1 fruit fly cellular context compared by ENCODE assay signal in the genomic region with DNA sequence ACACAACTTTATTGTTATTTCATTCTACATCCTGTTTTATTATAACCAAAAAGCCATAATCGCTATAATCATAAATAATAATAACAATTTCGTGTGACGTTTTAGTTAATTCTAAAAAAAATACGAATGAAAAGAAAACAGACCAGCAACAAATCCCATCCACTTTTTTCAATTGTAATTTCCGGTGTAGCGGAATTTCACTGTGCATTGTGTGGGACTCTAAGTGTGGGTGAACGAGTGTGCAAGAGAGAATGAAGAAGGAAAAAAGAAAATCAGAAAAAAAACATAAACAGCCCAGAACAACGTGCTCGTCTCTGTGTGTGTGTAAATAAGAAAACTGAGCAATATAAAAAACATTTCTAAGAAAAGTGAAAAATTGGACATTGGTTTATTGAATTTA.
TF ChIP-seq lines count a peak whose summit lies in the region.

No protein-coding gene starts in this region.

TF ChIP-seq in whole organism, embryonic, 481 proteins besides CTCF, POLR2A, EP300 and RAD21 (continued from another document and continues in another):
- no peak for TF ChIP-seq CG30020 (tag; optimal IDR thresholded peaks at IDR 0.05; lab: Kevin White, UChicago)
- no peak for TF ChIP-seq fu2 (GFP tag; optimal IDR thresholded peaks at IDR 0.05; lab: Kevin White, UChicago)
- TF ChIP-seq Rfx (GFP tag; IDR thresholded peaks at IDR 0.05; lab: Robert Waterston, UW) = 0 out of 2 replicates have a peak, but pooled peaks have one; percentile 29
- TF ChIP-seq CG8478 (optimal IDR thresholded peaks at IDR 0.05; lab: Kevin White, UChicago) = no peak
- TF ChIP-seq chm (GFP tag; IDR thresholded peaks at IDR 0.05; lab: Robert Waterston, UW) = 0 out of 2 replicates have a peak, but pooled peaks have one; percentile 53
- TF ChIP-seq Max (GFP tag; optimal IDR thresholded peaks at IDR 0.05; lab: Kevin White, UChicago) = no peak
- no peak for TF ChIP-seq crp (GFP tag; optimal IDR thresholded peaks at IDR 0.05; lab: Kevin White, UChicago)
- no peak for TF ChIP-seq jing (GFP tag; optimal IDR thresholded peaks at IDR 0.05; lab: Kevin White, UChicago)
- no peak for TF ChIP-seq CG3281 (GFP tag; optimal IDR thresholded peaks at IDR 0.05; lab: Kevin White, UChicago)
- TF ChIP-seq CG14965 (GFP tag; optimal IDR thresholded peaks at IDR 0.05; lab: Kevin White, UChicago; ENCODE audit: borderline replicate concordance) = no peak
- TF ChIP-seq knrl (GFP tag; IDR thresholded peaks at IDR 0.05; lab: Robert Waterston, UW; ENCODE audit: partially characterized antibody) = no peak
- TF ChIP-seq CG12391 (tag; optimal IDR thresholded peaks at IDR 0.05; lab: Kevin White, UChicago) = no peak
- TF ChIP-seq hb (GFP tag; IDR thresholded peaks at IDR 0.05; lab: Robert Waterston, UW; ENCODE audit: partially characterized antibody) = no peak
- no peak for TF ChIP-seq CG4328 (GFP tag; optimal IDR thresholded peaks at IDR 0.05; lab: Kevin White, UChicago)
- TF ChIP-seq Nf-YB (GFP tag; optimal IDR thresholded peaks at IDR 0.05; lab: Kevin White, UChicago) = no peak
- TF ChIP-seq ken (GFP tag; IDR thresholded peaks at IDR 0.05; lab: Robert Waterston, UW) = no peak
- peak; percentile 24 for TF ChIP-seq CG7556 (GFP tag; optimal IDR thresholded peaks at IDR 0.05; lab: Kevin White, UChicago)
- TF ChIP-seq nerfin-1 (tag; optimal IDR thresholded peaks at IDR 0.05; lab: Kevin White, UChicago) = peak; percentile 56
- TF ChIP-seq D19B (GFP tag; optimal IDR thresholded peaks at IDR 0.05; lab: Kevin White, UChicago) = no peak
- no peak for TF ChIP-seq dm (GFP tag; optimal IDR thresholded peaks at IDR 0.05; lab: Kevin White, UChicago)
- no peak for TF ChIP-seq ase (GFP tag; IDR thresholded peaks at IDR 0.05; lab: Robert Waterston, UW)
- no peak for TF ChIP-seq CG4282 (GFP tag; optimal IDR thresholded peaks at IDR 0.05; lab: Kevin White, UChicago)
- TF ChIP-seq B-H1 (GFP tag; IDR thresholded peaks at IDR 0.05; lab: Robert Waterston, UW) = no peak
- no peak for TF ChIP-seq Opbp (GFP tag; IDR thresholded peaks at IDR 0.05; lab: Robert Waterston, UW; ENCODE audit: partially characterized antibody)
- TF ChIP-seq NFAT (GFP tag; IDR thresholded peaks at IDR 0.05; lab: Robert Waterston, UW) = no peak
- TF ChIP-seq insv (GFP tag; optimal IDR thresholded peaks at IDR 0.05; lab: Kevin White, UChicago) = no peak
- no peak for TF ChIP-seq bbx (GFP tag; IDR thresholded peaks at IDR 0.05; lab: Robert Waterston, UW; ENCODE audit: partially characterized antibody)
- TF ChIP-seq row (GFP tag; IDR thresholded peaks at IDR 0.05; lab: Robert Waterston, UW) = peak; percentile 60; the same call in 2 of the 3 replicates
- no peak for TF ChIP-seq CG13624 (GFP tag; optimal IDR thresholded peaks at IDR 0.05; lab: Kevin White, UChicago)
- TF ChIP-seq CG16815 (GFP tag; optimal IDR thresholded peaks at IDR 0.05; lab: Kevin White, UChicago) = no peak
- TF ChIP-seq dati (GFP tag; IDR thresholded peaks at IDR 0.05; lab: Robert Waterston, UW) = no peak
- TF ChIP-seq CG2199 (GFP tag; IDR thresholded peaks at IDR 0.05; lab: Robert Waterston, UW) = peak; percentile 70; the same call in 2 of the 3 replicates
- TF ChIP-seq Scr (GFP tag; IDR thresholded peaks at IDR 0.05; lab: Robert Waterston, UW; ENCODE audit: partially characterized antibody) = no peak
- no peak for TF ChIP-seq Hey (tag; optimal IDR thresholded peaks at IDR 0.05; lab: Kevin White, UChicago)
- peak; percentile 53 for TF ChIP-seq cg (GFP tag; optimal IDR thresholded peaks at IDR 0.05; lab: Kevin White, UChicago)
- TF ChIP-seq esg (GFP tag; conservative IDR thresholded peaks at IDR 0.05; lab: Robert Waterston, UW) = no peak
- no peak for TF ChIP-seq trem (tag; optimal IDR thresholded peaks at IDR 0.05; lab: Kevin White, UChicago)
- TF ChIP-seq CG31224 (GFP tag; IDR thresholded peaks at IDR 0.05; lab: Robert Waterston, UW) = no peak
- peak; percentile 28; the same call in 1 of the 2 replicates for TF ChIP-seq CG31441 (GFP tag; IDR thresholded peaks at IDR 0.05; lab: Robert Waterston, UW)
- no peak for TF ChIP-seq her (GFP tag; optimal IDR thresholded peaks at IDR 0.05; lab: Kevin White, UChicago)
- no peak for TF ChIP-seq Lim3 (GFP tag; IDR thresholded peaks at IDR 0.05; lab: Robert Waterston, UW)
- no peak for TF ChIP-seq vfl (GFP tag; optimal IDR thresholded peaks at IDR 0.05; lab: Kevin White, UChicago)
- no peak for TF ChIP-seq Antp (GFP tag; optimal IDR thresholded peaks at IDR 0.05; lab: Kevin White, UChicago)
- no peak for TF ChIP-seq tup (GFP tag; optimal IDR thresholded peaks at IDR 0.05; lab: Kevin White, UChicago)
- no peak for TF ChIP-seq CG6765 (GFP tag; optimal IDR thresholded peaks at IDR 0.05; lab: Kevin White, UChicago)
- no peak for TF ChIP-seq Side (GFP tag; optimal IDR thresholded peaks at IDR 0.05; lab: Kevin White, UChicago)
- no peak for TF ChIP-seq sug (tag; optimal IDR thresholded peaks at IDR 0.05; lab: Kevin White, UChicago)
- TF ChIP-seq CG4617 (GFP tag; optimal IDR thresholded peaks at IDR 0.05; lab: Kevin White, UChicago; ENCODE audit: borderline replicate concordance) = no peak
- TF ChIP-seq CG1233 (GFP tag; optimal IDR thresholded peaks at IDR 0.05; lab: Kevin White, UChicago) = no peak
- no peak for TF ChIP-seq al (GFP tag; IDR thresholded peaks at IDR 0.05; lab: Robert Waterston, UW)
- no peak for TF ChIP-seq pum (GFP tag; optimal IDR thresholded peaks at IDR 0.05; lab: Kevin White, UChicago)
- TF ChIP-seq run (tag; optimal IDR thresholded peaks at IDR 0.05; lab: Kevin White, UChicago) = no peak
- TF ChIP-seq CG8944 (GFP tag; optimal IDR thresholded peaks at IDR 0.05; lab: Kevin White, UChicago) = no peak
- no peak for TF ChIP-seq Chrac-16 (GFP tag; optimal IDR thresholded peaks at IDR 0.05; lab: Kevin White, UChicago)
- TF ChIP-seq HLH3B (GFP tag; IDR thresholded peaks at IDR 0.05; lab: Robert Waterston, UW) = no peak
- no peak for TF ChIP-seq CG3407 (GFP tag; optimal IDR thresholded peaks at IDR 0.05; lab: Kevin White, UChicago)
- TF ChIP-seq CG5180 (GFP tag; optimal IDR thresholded peaks at IDR 0.05; lab: Kevin White, UChicago) = no peak
- TF ChIP-seq Taf1 (GFP tag; IDR thresholded peaks at IDR 0.05; lab: Robert Waterston, UW) = no peak
- TF ChIP-seq unpg (GFP tag; optimal IDR thresholded peaks at IDR 0.05; lab: Kevin White, UChicago) = peak; percentile 4
- no peak for TF ChIP-seq CG32532 (GFP tag; IDR thresholded peaks at IDR 0.05; lab: Robert Waterston, UW)
- no peak for TF ChIP-seq CG15601 (tag; optimal IDR thresholded peaks at IDR 0.05; lab: Kevin White, UChicago)
- TF ChIP-seq Trl (optimal IDR thresholded peaks at IDR 0.05; lab: Kevin White, UChicago) = no peak
- no peak for TF ChIP-seq Trl (GFP tag; optimal IDR thresholded peaks at IDR 0.05; lab: Kevin White, UChicago)
- no peak for TF ChIP-seq CG13123 (GFP tag; optimal IDR thresholded peaks at IDR 0.05; lab: Kevin White, UChicago)
- no peak for TF ChIP-seq CG8924 (tag; optimal IDR thresholded peaks at IDR 0.05; lab: Kevin White, UChicago)
- no peak for TF ChIP-seq CG17568 (GFP tag; optimal IDR thresholded peaks at IDR 0.05; lab: Kevin White, UChicago)
- TF ChIP-seq CG7839 (tag; optimal IDR thresholded peaks at IDR 0.05; lab: Kevin White, UChicago) = peak; percentile 12
- TF ChIP-seq oc (tag; optimal IDR thresholded peaks at IDR 0.05; lab: Kevin White, UChicago) = no peak
- no peak for TF ChIP-seq ftz-f1 (GFP tag; optimal IDR thresholded peaks at IDR 0.05; lab: Kevin White, UChicago)
- no peak for TF ChIP-seq CG8290 (GFP tag; optimal IDR thresholded peaks at IDR 0.05; lab: Kevin White, UChicago)
- TF ChIP-seq CG8290 (tag; optimal IDR thresholded peaks at IDR 0.05; lab: Kevin White, UChicago) = no peak
- TF ChIP-seq Neu2 (GFP tag; optimal IDR thresholded peaks at IDR 0.05; lab: Kevin White, UChicago; ENCODE audit: borderline replicate concordance) = no peak
- peak; percentile 0 for TF ChIP-seq nmo (GFP tag; optimal IDR thresholded peaks at IDR 0.05; lab: Kevin White, UChicago)
- no peak for TF ChIP-seq CG34422 (GFP tag; IDR thresholded peaks at IDR 0.05; lab: Robert Waterston, UW)
- peak; percentile 2 for TF ChIP-seq gsb-n (tag; optimal IDR thresholded peaks at IDR 0.05; lab: Kevin White, UChicago)
- TF ChIP-seq CG6254 (GFP tag; optimal IDR thresholded peaks at IDR 0.05; lab: Kevin White, UChicago) = no peak
- TF ChIP-seq bsh (GFP tag; optimal IDR thresholded peaks at IDR 0.05; lab: Kevin White, UChicago) = peak in 1 of 2 experiments; percentile 23
- TF ChIP-seq sc (optimal IDR thresholded peaks at IDR 0.05; lab: Kevin White, UChicago) = no peak
- TF ChIP-seq sc (GFP tag; optimal IDR thresholded peaks at IDR 0.05; lab: Kevin White, UChicago) = no peak
- no peak for TF ChIP-seq toy (GFP tag; IDR thresholded peaks at IDR 0.05; lab: Robert Waterston, UW)
- no peak for TF ChIP-seq seq (GFP tag; IDR thresholded peaks at IDR 0.05; lab: Robert Waterston, UW)
- TF ChIP-seq caup (GFP tag; optimal IDR thresholded peaks at IDR 0.05; lab: Kevin White, UChicago; ENCODE audit: severe bottlenecking) = no peak
- TF ChIP-seq Meics (GFP tag; optimal IDR thresholded peaks at IDR 0.05; lab: Kevin White, UChicago) = no peak
- peak; percentile 14 for TF ChIP-seq CG10979 (tag; optimal IDR thresholded peaks at IDR 0.05; lab: Kevin White, UChicago)
- no peak for TF ChIP-seq cato (GFP tag; optimal IDR thresholded peaks at IDR 0.05; lab: Kevin White, UChicago; ENCODE audit: borderline replicate concordance)
- no peak for TF ChIP-seq lmd (GFP tag; IDR thresholded peaks at IDR 0.05; lab: Robert Waterston, UW)
- no peak for TF ChIP-seq Hr39 (optimal IDR thresholded peaks at IDR 0.05; lab: Kevin White, UChicago)
- TF ChIP-seq sens (GFP tag; lab: Kevin White, UChicago) = peak; percentile 65
- TF ChIP-seq CG18619 (GFP tag; optimal IDR thresholded peaks at IDR 0.05; lab: Kevin White, UChicago) = no peak
- TF ChIP-seq unc-4 (GFP tag; IDR thresholded peaks at IDR 0.05; lab: Robert Waterston, UW; ENCODE audit: partially characterized antibody) = no peak
- TF ChIP-seq Dp (GFP tag; optimal IDR thresholded peaks at IDR 0.05; lab: Kevin White, UChicago) = no peak
- TF ChIP-seq btn (GFP tag; optimal IDR thresholded peaks at IDR 0.05; lab: Kevin White, UChicago) = no peak
- no peak for TF ChIP-seq lov (optimal IDR thresholded peaks at IDR 0.05; lab: Kevin White, UChicago)
- TF ChIP-seq lov (GFP tag; IDR thresholded peaks at IDR 0.05; lab: Robert Waterston, UW) = no peak
- no peak for TF ChIP-seq CG12744 (GFP tag; optimal IDR thresholded peaks at IDR 0.05; lab: Kevin White, UChicago)
- no peak for TF ChIP-seq onecut (GFP tag; IDR thresholded peaks at IDR 0.05; lab: Robert Waterston, UW)
- TF ChIP-seq CG4707 (GFP tag; optimal IDR thresholded peaks at IDR 0.05; lab: Kevin White, UChicago) = no peak
- TF ChIP-seq Nf-YA (GFP tag; IDR thresholded peaks at IDR 0.05; lab: Robert Waterston, UW) = no peak
- no peak for TF ChIP-seq CG13296 (GFP tag; optimal IDR thresholded peaks at IDR 0.05; lab: Kevin White, UChicago)
- no peak for TF ChIP-seq Camta (GFP tag; optimal IDR thresholded peaks at IDR 0.05; lab: Kevin White, UChicago)
- TF ChIP-seq hbn (GFP tag; IDR thresholded peaks at IDR 0.05; lab: Robert Waterston, UW; ENCODE audit: partially characterized antibody) = no peak
- TF ChIP-seq CG10147 (GFP tag; optimal IDR thresholded peaks at IDR 0.05; lab: Kevin White, UChicago) = no peak
- TF ChIP-seq gem (tag; optimal IDR thresholded peaks at IDR 0.05; lab: Kevin White, UChicago) = peak; percentile 60
- no peak for TF ChIP-seq CG32767 (GFP tag; IDR thresholded peaks at IDR 0.05; lab: Robert Waterston, UW)
- no peak for TF ChIP-seq HmgZ (tag; optimal IDR thresholded peaks at IDR 0.05; lab: Kevin White, UChicago)
- TF ChIP-seq bcd (GFP tag; optimal IDR thresholded peaks at IDR 0.05; lab: Kevin White, UChicago) = no peak
- TF ChIP-seq CG43689 (GFP tag; IDR thresholded peaks at IDR 0.05; lab: Robert Waterston, UW) = no peak
- no peak for TF ChIP-seq hkb (optimal IDR thresholded peaks at IDR 0.05; lab: Kevin White, UChicago)
- TF ChIP-seq hkb (GFP tag; IDR thresholded peaks at IDR 0.05; lab: Robert Waterston, UW) = no peak
- no peak for TF ChIP-seq CG6791 (GFP tag; IDR thresholded peaks at IDR 0.05; lab: Robert Waterston, UW; ENCODE audit: partially characterized antibody)
- no peak for TF ChIP-seq MTF-1 (GFP tag; optimal IDR thresholded peaks at IDR 0.05; lab: Kevin White, UChicago; ENCODE audit: borderline replicate concordance)
- no peak for TF ChIP-seq Doc2 (GFP tag; IDR thresholded peaks at IDR 0.05; lab: Robert Waterston, UW)
- TF ChIP-seq jigr1 (GFP tag; IDR thresholded peaks at IDR 0.05; lab: Robert Waterston, UW) = no peak
- TF ChIP-seq vnd (GFP tag; IDR thresholded peaks at IDR 0.05; lab: Robert Waterston, UW; ENCODE audit: partially characterized antibody) = no peak
- no peak for TF ChIP-seq pho (GFP tag; optimal IDR thresholded peaks at IDR 0.05; lab: Kevin White, UChicago)
- no peak for TF ChIP-seq BtbVII (GFP tag; optimal IDR thresholded peaks at IDR 0.05; lab: Kevin White, UChicago)
- TF ChIP-seq gcm (GFP tag; optimal IDR thresholded peaks at IDR 0.05; lab: Kevin White, UChicago) = no peak
- TF ChIP-seq ERR (GFP tag; optimal IDR thresholded peaks at IDR 0.05; lab: Kevin White, UChicago) = no peak
- no peak for TF ChIP-seq ci (GFP tag; IDR thresholded peaks at IDR 0.05; lab: Robert Waterston, UW)
- TF ChIP-seq shn (GFP tag; optimal IDR thresholded peaks at IDR 0.05; lab: Kevin White, UChicago) = no peak
- no peak for TF ChIP-seq lab (GFP tag; optimal IDR thresholded peaks at IDR 0.05; lab: Kevin White, UChicago)
- no peak for TF ChIP-seq Sry-β (GFP tag; optimal IDR thresholded peaks at IDR 0.05; lab: Kevin White, UChicago)
- no peak for TF ChIP-seq Dad (GFP tag; optimal IDR thresholded peaks at IDR 0.05; lab: Kevin White, UChicago)
- TF ChIP-seq Dip3 (GFP tag; optimal IDR thresholded peaks at IDR 0.05; lab: Kevin White, UChicago) = no peak
- peak; percentile 32 for TF ChIP-seq Oli (tag; optimal IDR thresholded peaks at IDR 0.05; lab: Kevin White, UChicago)
- no peak for TF ChIP-seq GATAe (GFP tag; conservative IDR thresholded peaks at IDR 0.05; lab: Robert Waterston, UW)
- TF ChIP-seq CG11560 (tag; IDR thresholded peaks at IDR 0.05; lab: Robert Waterston, UW) = no peak
- TF ChIP-seq Nf-YC (tag; optimal IDR thresholded peaks at IDR 0.05; lab: Kevin White, UChicago) = no peak
- no peak for TF ChIP-seq en (GFP tag; optimal IDR thresholded peaks at IDR 0.05; lab: Kevin White, UChicago)
- TF ChIP-seq CG17829 (tag; optimal IDR thresholded peaks at IDR 0.05; lab: Kevin White, UChicago) = no peak
- TF ChIP-seq Bdp1 (GFP tag; optimal IDR thresholded peaks at IDR 0.05; lab: Kevin White, UChicago) = no peak
- TF ChIP-seq slp2 (GFP tag; optimal IDR thresholded peaks at IDR 0.05; lab: Kevin White, UChicago) = no peak
